Fruit fly (Drosophila melanogaster) whole organism, embryonic: ENCODE data around the gene CG14883.

ENCODE experiments used
- Adf1 ChIP-seq: fragments of 200-800 bp; sonication (Bioruptor generic); IDR thresholded peaks from 2 replicates; pipeline ENCODE4 v1.3.6; 2022; ENCODE audit warnings: missing biosample characterization, missing genetic modification characterization
- Atf3 ChIP-seq: fragments of 200-800 bp; sonication (Bioruptor generic); optimal IDR thresholded peaks from 3 replicates; lab custom pipeline; 2016; ENCODE audit warnings: missing biosample characterization, missing genetic modification characterization
- Blimp-1 ChIP-seq: fragments of 200-800 bp; sonication (Bioruptor generic); optimal IDR thresholded peaks from 3 replicates; lab custom pipeline; 2018; ENCODE audit warnings: missing biosample characterization, missing genetic modification characterization, mild to moderate bottlenecking, moderate library complexity, missing genetic modification reagents
- CG10462 ChIP-seq: fragments of 200-800 bp; sonication (Bioruptor generic); optimal IDR thresholded peaks from 2 replicates; lab custom pipeline; 2016; ENCODE audit warnings: missing biosample characterization, missing genetic modification characterization
- CG11085 ChIP-seq: fragments of 200-800 bp; sonication (Bioruptor generic); IDR thresholded peaks from 2 replicates; pipeline ENCODE4 v1.3.6; 2022; ENCODE audit warnings: missing biosample characterization, missing genetic modification characterization
- CG12071 ChIP-seq: fragments of 200-800 bp; sonication (Bioruptor generic); optimal IDR thresholded peaks from 3 replicates; lab custom pipeline; 2018; ENCODE audit warnings: missing biosample characterization, mild to moderate bottlenecking, missing genetic modification characterization
- CG15601 ChIP-seq: fragments of 200-800 bp; sonication (Bioruptor generic); optimal IDR thresholded peaks from 3 replicates; lab custom pipeline; 2019; ENCODE audit warnings: missing biosample characterization, mild to moderate bottlenecking, missing genetic modification characterization, moderate library complexity
- CG1603 ChIP-seq: fragments of 200-800 bp; sonication (Bioruptor generic); optimal IDR thresholded peaks from 2 replicates; lab custom pipeline; 2019; ENCODE audit warnings: missing biosample characterization, mild to moderate bottlenecking, missing genetic modification characterization, moderate library complexity
- CG18262 ChIP-seq: fragments of 200-800 bp; optimal IDR thresholded peaks from 3 replicates; lab custom pipeline; 2019; ENCODE audit warnings: missing biosample characterization, mild to moderate bottlenecking, missing genetic modification characterization, moderate library complexity
- CG31224 ChIP-seq: fragments of 200-800 bp; sonication (Bioruptor generic); IDR thresholded peaks from 2 replicates; pipeline ENCODE4 v1.3.6; 2022; ENCODE audit warnings: missing biosample characterization, missing genetic modification characterization
- CG6765 ChIP-seq: fragments of 200-800 bp; sonication (Bioruptor generic); optimal IDR thresholded peaks from 3 replicates; lab custom pipeline; 2017; ENCODE audit warnings: missing biosample characterization, mild to moderate bottlenecking, missing genetic modification characterization
- CG6854 ChIP-seq: fragments of 200-800 bp; sonication (Bioruptor generic); optimal IDR thresholded peaks from 3 replicates; lab custom pipeline; 2017; ENCODE audit warnings: missing biosample characterization, mild to moderate bottlenecking, missing genetic modification characterization
- CG7556 ChIP-seq: fragments of 200-800 bp; sonication (Bioruptor generic); optimal IDR thresholded peaks from 2 replicates; lab custom pipeline; 2017; ENCODE audit warnings: missing biosample characterization, mild to moderate bottlenecking, missing genetic modification characterization
- CG8478 ChIP-seq: fragments of >200 bp; optimal IDR thresholded peaks from 2 replicates; lab custom pipeline; 2018
- CG8765 ChIP-seq: fragments of 200-800 bp; sonication (Bioruptor generic); IDR thresholded peaks from 2 replicates; pipeline ENCODE4 v1.3.6; 2022; ENCODE audit warnings: missing biosample characterization, missing genetic modification characterization
- D19A ChIP-seq: fragments of 200-800 bp; optimal IDR thresholded peaks from 3 replicates; lab custom pipeline; 2019; ENCODE audit warnings: missing biosample characterization, mild to moderate bottlenecking, missing genetic modification characterization, moderate library complexity
- Dip2 ChIP-seq: fragments of 200-800 bp; sonication (Bioruptor generic); IDR thresholded peaks from 2 replicates; pipeline ENCODE4 v1.3.6; 2022; ENCODE audit warnings: missing biosample characterization, missing genetic modification characterization
- Max ChIP-seq: fragments of 200-800 bp; sonication (Bioruptor generic); optimal IDR thresholded peaks from 2 replicates; lab custom pipeline; 2016; ENCODE audit warnings: missing biosample characterization, mild to moderate bottlenecking, missing genetic modification characterization
- NC2β ChIP-seq: fragments of 200-800 bp; sonication (Bioruptor generic); optimal IDR thresholded peaks from 2 replicates; lab custom pipeline; 2016; ENCODE audit warnings: missing biosample characterization, missing genetic modification characterization
- NK7.1 ChIP-seq: fragments of 200-800 bp; sonication (Bioruptor generic); optimal IDR thresholded peaks from 3 replicates; lab custom pipeline; 2016; ENCODE audit warnings: missing biosample characterization, missing genetic modification characterization
- Ptx1 ChIP-seq: fragments of 200-800 bp; sonication (Bioruptor generic); IDR thresholded peaks from 2 replicates; pipeline ENCODE4 v1.3.6; 2022; ENCODE audit warnings: missing biosample characterization, missing genetic modification characterization
- Side ChIP-seq: fragments of 200-800 bp; sonication (Bioruptor generic); optimal IDR thresholded peaks from 2 replicates; lab custom pipeline; 2016; ENCODE audit warnings: missing biosample characterization, missing genetic modification characterization
- Sox100B ChIP-seq: fragments of 200-800 bp; sonication (Bioruptor generic); optimal IDR thresholded peaks from 3 replicates; lab custom pipeline; 2018; ENCODE audit warnings: missing biosample characterization, mild to moderate bottlenecking, missing genetic modification characterization
- YL-1 ChIP-seq: fragments of 200-800 bp; sonication (Bioruptor generic); optimal IDR thresholded peaks from 3 replicates; lab custom pipeline; 2017; ENCODE audit warnings: missing biosample characterization, mild to moderate bottlenecking, missing genetic modification characterization
- ase ChIP-seq: fragments of 200-800 bp; sonication (Bioruptor generic); IDR thresholded peaks from 3 replicates; pipeline ENCODE4 v1.3.6; 2022; ENCODE audit warnings: missing biosample characterization, missing genetic modification characterization
- az2 ChIP-seq: fragments of 200-800 bp; sonication (Bioruptor generic); optimal IDR thresholded peaks from 3 replicates; lab custom pipeline; 2016; ENCODE audit warnings: missing biosample characterization, missing genetic modification characterization
- cg ChIP-seq: fragments of 200-800 bp; sonication (Bioruptor generic); optimal IDR thresholded peaks from 3 replicates; lab custom pipeline; 2019; ENCODE audit warnings: missing biosample characterization, mild to moderate bottlenecking, missing genetic modification characterization, moderate library complexity
- dpn ChIP-seq, 2 experiments: fragments of 200-800 bp; sonication (Bioruptor generic); optimal IDR thresholded peaks; 3 replicates each; lab custom pipeline; 2016; ENCODE audit warnings: missing biosample characterization in 2 of 2, missing genetic modification characterization in 2 of 2
- fd3F ChIP-seq: fragments of 200-800 bp; sonication (Bioruptor generic); optimal IDR thresholded peaks from 2 replicates; lab custom pipeline; 2018; ENCODE audit warnings: missing biosample characterization, mild to moderate bottlenecking, missing genetic modification characterization, moderate library complexity
- ftz-f1 ChIP-seq: fragments of 200-800 bp; sonication (Bioruptor generic); optimal IDR thresholded peaks from 2 replicates; lab custom pipeline; 2016; ENCODE audit warnings: missing biosample characterization, missing genetic modification characterization
- gcm ChIP-seq: fragments of 200-800 bp; sonication (Bioruptor generic); optimal IDR thresholded peaks from 2 replicates; lab custom pipeline; 2019; ENCODE audit warnings: missing biosample characterization, mild to moderate bottlenecking, missing genetic modification characterization, moderate library complexity
- gem ChIP-seq: fragments of 200-800 bp; sonication (Bioruptor generic); optimal IDR thresholded peaks from 2 replicates; lab custom pipeline; 2019; ENCODE audit warnings: missing biosample characterization, mild to moderate bottlenecking, missing genetic modification characterization, moderate library complexity
- grn ChIP-seq: fragments of 200-800 bp; sonication (Bioruptor generic); optimal IDR thresholded peaks from 3 replicates; lab custom pipeline; 2017; ENCODE audit warnings: missing biosample characterization, missing genetic modification characterization
- kni ChIP-seq: fragments of 200-800 bp; sonication (Bioruptor generic); optimal IDR thresholded peaks from 3 replicates; lab custom pipeline; 2017; ENCODE audit warnings: mild to moderate bottlenecking, missing biosample characterization, missing genetic modification reagents, missing genetic modification characterization
- lola ChIP-seq, 3 experiments: fragments of >200 bp in 2 of 3; fragments of 200-800 bp in 1 of 3; sonication (Bioruptor generic) in 1 of 3; optimal IDR thresholded peaks; 2 replicates each; lab custom pipeline; 2017 to 2019; ENCODE audit warnings: missing biosample characterization in 3 of 3, missing genetic modification characterization in 3 of 3, mild to moderate bottlenecking in 1 of 3, moderate library complexity in 1 of 3
- maf-S ChIP-seq: fragments of 200-800 bp; sonication (Bioruptor generic); optimal IDR thresholded peaks from 2 replicates; lab custom pipeline; 2016; ENCODE audit warnings: missing biosample characterization, missing genetic modification characterization
- oc ChIP-seq: fragments of 200-800 bp; sonication (Bioruptor generic); optimal IDR thresholded peaks from 2 replicates; lab custom pipeline; 2018; ENCODE audit warnings: missing biosample characterization, mild to moderate bottlenecking, missing genetic modification characterization, moderate library complexity
- otp ChIP-seq: fragments of 200-800 bp; sonication (Bioruptor generic); IDR thresholded peaks from 3 replicates; pipeline ENCODE4, ENCODE4 v1.3.6; 2022; ENCODE audit warnings: missing biosample characterization, missing genetic modification characterization
- pfk ChIP-seq: fragments of 200-800 bp; sonication (Bioruptor generic); optimal IDR thresholded peaks from 2 replicates; lab custom pipeline; 2018; ENCODE audit warnings: missing biosample characterization, mild to moderate bottlenecking, missing genetic modification characterization, moderate library complexity
- psq ChIP-seq: fragments of 200-800 bp; sonication (Bioruptor generic); optimal IDR thresholded peaks from 2 replicates; lab custom pipeline; 2017; ENCODE audit warnings: missing biosample characterization, missing genetic modification characterization
- ranshi ChIP-seq: fragments of 200-800 bp; sonication (Bioruptor generic); IDR thresholded peaks from 2 replicates; pipeline ENCODE4 v1.3.6; 2022; ENCODE audit warnings: missing biosample characterization, missing genetic modification characterization
- trh ChIP-seq: fragments of 200-800 bp; sonication (Bioruptor generic); optimal IDR thresholded peaks from 2 replicates; lab custom pipeline; 2016; ENCODE audit warnings: missing biosample characterization, missing genetic modification characterization
- twi ChIP-seq: fragments of 200-800 bp; optimal IDR thresholded peaks from 2 replicates; lab custom pipeline; 2019; ENCODE audit warnings: missing biosample characterization, mild to moderate bottlenecking, missing genetic modification characterization, moderate library complexity

The CG14883 gene

dm6 chr3R:16448378-16449134 lies 7.3 kb upstream of the CG14883 start (continued):
- TF ChIP-seq NC2β (GFP tag; lab: Kevin White, UChicago) (peak; percentile 51), ranshi (GFP tag; lab: Robert Waterston, UW) (peak; percentile 76), fd3F (GFP tag; lab: Kevin White, UChicago) (peak; percentile 50), gcm (GFP tag; lab: Kevin White, UChicago) (peak; percentile 53), cg (GFP tag; lab: Kevin White, UChicago) (peak; percentile 39), Dip2 (GFP tag; lab: Robert Waterston, UW) (no peak), CG31224 (GFP tag; lab: Robert Waterston, UW) (peak; percentile 68), CG12071 (GFP tag; lab: Kevin White, UChicago) (peak; percentile 83), YL-1 (GFP tag; lab: Kevin White, UChicago) (no peak), CG10462 (GFP tag; lab: Kevin White, UChicago) (no peak), CG11085 (GFP tag; lab: Robert Waterston, UW) (peak; percentile 65), grn (GFP tag; lab: Kevin White, UChicago) (no peak), CG6854 (GFP tag; lab: Kevin White, UChicago) (no peak), Max (GFP tag; lab: Kevin White, UChicago) (no peak), CG18262 (peak; percentile 82), Ptx1 (peak; percentile 81), NK7.1 (GFP tag; lab: Kevin White, UChicago) (no peak), trh (peak; percentile 8), Side (GFP tag; lab: Kevin White, UChicago) (peak; percentile 42), oc (tag; lab: Kevin White, UChicago) (peak; percentile 65), ase (GFP tag; lab: Robert Waterston, UW) (peak; percentile 82), psq (GFP tag; lab: Kevin White, UChicago) (no peak), lola (GFP tag; optimal IDR thresholded peaks at IDR 0.05; lab: Kevin White, UChicago) (no peak), kni (GFP tag; lab: Kevin White, UChicago) (no peak), otp (GFP tag; lab: Robert Waterston, UW) (peak; percentile 93), Adf1 (no peak), dpn (GFP tag; optimal IDR thresholded peaks at IDR 0.05; lab: Kevin White, UChicago) (peak in 1 of 2 experiments; percentile 71), CG8765 (GFP tag; lab: Robert Waterston, UW) (peak; percentile 81), maf-S (peak; percentile 30), twi (tag; lab: Kevin White, UChicago) (no peak), Blimp-1 (GFP tag; lab: Kevin White, UChicago) (peak; percentile 75), CG7556 (GFP tag; lab: Kevin White, UChicago) (peak; percentile 65), CG1603 (peak; percentile 97), pfk (GFP tag; lab: Kevin White, UChicago) (no peak), D19A (tag; lab: Kevin White, UChicago) (peak; percentile 46), az2 (peak; percentile 67), Sox100B (GFP tag; lab: Kevin White, UChicago) (no peak), ftz-f1 (no peak), CG15601 (tag; lab: Kevin White, UChicago) (peak; percentile 66), CG6765 (no peak), Atf3 (GFP tag; lab: Kevin White, UChicago) (peak; percentile 19), CG8478 (no peak), gem (peak; percentile 85)
